Fruit fly (Drosophila melanogaster): ENCODE data around the gene CBP.

DNA sequence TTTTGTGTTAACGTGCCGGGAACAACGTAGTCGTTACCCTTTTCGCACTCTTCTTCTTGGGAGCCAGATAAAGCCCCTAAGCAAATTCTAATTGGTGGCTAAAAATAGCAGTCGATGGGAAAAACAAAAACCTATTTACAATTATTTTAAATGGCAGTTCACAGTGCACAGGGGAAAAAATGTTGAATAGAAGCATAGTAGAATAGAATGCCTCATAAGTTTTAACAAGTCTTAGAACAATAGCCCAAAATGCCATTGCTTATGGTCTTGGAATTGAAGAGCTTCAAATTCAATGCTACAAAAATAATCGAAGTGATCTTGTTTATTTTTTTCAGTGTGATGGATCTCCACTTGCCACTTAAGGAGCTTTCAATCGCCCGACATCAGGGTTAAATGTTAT is 4.7 kb upstream of the CBP start:
- TF ChIP-seq CG14655 (GFP tag; optimal IDR thresholded peaks at IDR 0.05), result peak; percentile 35
- no peak for TF ChIP-seq Ets98B (GFP tag; IDR thresholded peaks at IDR 0.05)
- TF ChIP-seq CG15710 (tag; optimal IDR thresholded peaks at IDR 0.05), result no peak
- no peak for TF ChIP-seq gl (tag; optimal IDR thresholded peaks at IDR 0.05)
- TF ChIP-seq CG13204 (GFP tag; optimal IDR thresholded peaks at IDR 0.05), result no peak
- no peak for TF ChIP-seq D1 (tag; optimal IDR thresholded peaks at IDR 0.05)
